Worm (Caenorhabditis elegans) whole organism, early embryonic: ENCODE measurements around the gene C49A9.10.

ENCODE experiments used
- B0310.2 ChIP-seq: sonication (generic microtip); optimal IDR thresholded peaks from 2 replicates; lab custom pipeline; 2016; ENCODE audit warnings: mild to moderate bottlenecking, missing genetic modification characterization, missing compliant biosample characterization
- F13C5.2 ChIP-seq: sonication (generic microtip); optimal IDR thresholded peaks from 2 replicates; lab custom pipeline; 2017; ENCODE audit warnings: mild to moderate bottlenecking, missing genetic modification characterization, inconsistent platforms, missing compliant biosample characterization
- aly-1 ChIP-seq: sonication (generic microtip); optimal IDR thresholded peaks from 2 replicates; lab custom pipeline; 2016; ENCODE audit warnings: missing genetic modification characterization, missing compliant biosample characterization
- ama-1 ChIP-seq: fragments of 150-350 bp; optimal IDR thresholded peaks from 2 replicates; lab custom pipeline; 2014
- ceh-36 ChIP-seq: sonication (generic microtip); optimal IDR thresholded peaks from 2 replicates; lab custom pipeline; 2016; ENCODE audit warnings: missing genetic modification characterization, inconsistent platforms, missing compliant biosample characterization
- ets-7 ChIP-seq: sonication (generic microtip); optimal IDR thresholded peaks from 2 replicates; lab custom pipeline; 2016; ENCODE audit warnings: missing genotype, missing genetic modification characterization, missing compliant biosample characterization
- flt-1 ChIP-seq: fragments of 200-800 bp; sonication (Bioruptor generic); IDR thresholded peaks from 2 replicates; pipeline ENCODE4 v1.3.6; 2022; ENCODE audit warnings: missing genetic modification characterization, missing compliant biosample characterization
- hmbx-1 ChIP-seq: sonication (generic microtip); optimal IDR thresholded peaks from 2 replicates; lab custom pipeline; 2016; ENCODE audit warnings: mild to moderate bottlenecking, missing genetic modification characterization, missing compliant biosample characterization
- hnd-1 ChIP-seq: sonication (generic microtip); optimal IDR thresholded peaks from 2 replicates; lab custom pipeline; 2016; ENCODE audit warnings: missing genetic modification characterization, missing compliant biosample characterization
- pes-1 ChIP-seq: fragments of 200-800 bp; sonication (Bioruptor generic); IDR thresholded peaks from 2 replicates; pipeline ENCODE4 v1.3.6; 2022; ENCODE audit warnings: missing genetic modification reagents, missing genetic modification characterization, missing compliant biosample characterization
- sea-1 ChIP-seq: fragments of 200-800 bp; sonication (Bioruptor generic); conservative IDR thresholded peaks from 2 replicates; pipeline ENCODE4 v1.3.6; 2022; ENCODE audit warnings: missing genetic modification characterization, missing compliant biosample characterization
- tbx-11 ChIP-seq: fragments of 200-800 bp; sonication (Bioruptor generic); IDR thresholded peaks from 2 replicates; pipeline ENCODE4 v1.3.6; 2022; ENCODE audit warnings: missing genetic modification characterization, missing compliant biosample characterization
- tbx-37 ChIP-seq: fragments of 200-800 bp; sonication (Bioruptor generic); conservative IDR thresholded peaks from 2 replicates; pipeline ENCODE4 v1.3.6; 2022; ENCODE audit warnings: missing genetic modification reagents, missing genetic modification characterization, missing compliant biosample characterization

ce11 chrIV:6221878-6222277 is 15.7 kb upstream of the C49A9.10 start, which contains the start of gene C49A9.3:
- TF ChIP-seq ets-7 (tag; lab: Kevin White, UChicago) (no peak), ama-1 (lab: Kevin White, UChicago) (no peak), B0310.2 (no peak), sea-1 (GFP tag; lab: Robert Waterston, UW) (no peak), ceh-36 (tag; lab: Kevin White, UChicago) (no peak), hnd-1 (tag; lab: Kevin White, UChicago) (no peak), hmbx-1 (tag; lab: Kevin White, UChicago) (no peak), F13C5.2 (tag; lab: Kevin White, UChicago) (no peak), aly-1 (tag; lab: Kevin White, UChicago) (no peak), flt-1 (GFP tag; lab: Robert Waterston, UW) (no peak), tbx-37 (GFP tag; lab: Robert Waterston, UW) (no peak), tbx-11 (no peak), pes-1 (GFP tag; lab: Robert Waterston, UW) (no peak)
